Worm (Caenorhabditis elegans) whole organism, late embryonic: ENCODE data around the gene mltn-6.

Experiments
- F13H6.1 ChIP-seq: sonication (generic microtip); optimal IDR thresholded peaks from 2 replicates; lab custom pipeline; 2016; ENCODE audit warnings: missing genetic modification characterization, missing compliant biosample characterization
- K02D7.2 ChIP-seq: sonication (generic microtip); optimal IDR thresholded peaks from 2 replicates; lab custom pipeline; 2017; ENCODE audit warnings: mild to moderate bottlenecking, missing genetic modification characterization, missing compliant biosample characterization
- T23F11.4 ChIP-seq: fragments of 200-800 bp; sonication (Bioruptor generic); optimal IDR thresholded peaks from 2 replicates; lab custom pipeline; 2018; ENCODE audit warnings: mild to moderate bottlenecking, missing genetic modification characterization, missing compliant biosample characterization
- ahr-1 ChIP-seq: sonication (generic microtip); optimal IDR thresholded peaks from 2 replicates; lab custom pipeline; 2016; ENCODE audit warnings: missing genetic modification characterization, missing compliant biosample characterization
- ceh-14 ChIP-seq: sonication (generic microtip); optimal IDR thresholded peaks from 2 replicates; lab custom pipeline; 2016; ENCODE audit warnings: missing genotype, missing genetic modification characterization, missing compliant biosample characterization
- ceh-18 ChIP-seq: sonication (generic microtip); optimal IDR thresholded peaks from 2 replicates; lab custom pipeline; 2016; ENCODE audit warnings: missing genetic modification characterization, missing compliant biosample characterization
- ceh-2 ChIP-seq: sonication (generic microtip); optimal IDR thresholded peaks from 2 replicates; lab custom pipeline; 2016; ENCODE audit warnings: missing genotype, missing genetic modification characterization, missing compliant biosample characterization
- ceh-22 ChIP-seq: sonication (generic microtip); optimal IDR thresholded peaks from 2 replicates; lab custom pipeline; 2017; ENCODE audit warnings: missing biosample characterization, missing genetic modification characterization
- ceh-24 ChIP-seq: sonication (generic microtip); optimal IDR thresholded peaks from 2 replicates; lab custom pipeline; 2016; ENCODE audit warnings: mild to moderate bottlenecking, missing genetic modification characterization, missing compliant biosample characterization
- ceh-30 ChIP-seq: fragments of 150-350 bp; optimal IDR thresholded peaks from 2 replicates; lab custom pipeline; 2014; ENCODE audit warnings: missing biosample characterization, missing genetic modification characterization
- ceh-34 ChIP-seq: sonication (generic microtip); optimal IDR thresholded peaks from 2 replicates; lab custom pipeline; 2016; ENCODE audit warnings: mild to moderate bottlenecking, missing genetic modification characterization, missing compliant biosample characterization
- ceh-48 ChIP-seq: sonication (generic microtip); optimal IDR thresholded peaks from 2 replicates; lab custom pipeline; 2016; ENCODE audit warnings: missing genetic modification characterization, inconsistent platforms, missing compliant biosample characterization
- ceh-6 ChIP-seq: fragments of 200-800 bp; sonication (Bioruptor generic); optimal IDR thresholded peaks from 2 replicates; lab custom pipeline; 2018; ENCODE audit warnings: mild to moderate bottlenecking, missing genetic modification characterization, missing compliant biosample characterization
- che-1 ChIP-seq: sonication (generic microtip); optimal IDR thresholded peaks from 2 replicates; lab custom pipeline; 2016; ENCODE audit warnings: mild to moderate bottlenecking, missing genetic modification characterization, missing compliant biosample characterization
- dmd-4 ChIP-seq: sonication (generic microtip); optimal IDR thresholded peaks from 2 replicates; lab custom pipeline; 2016; ENCODE audit warnings: borderline replicate concordance, missing genetic modification characterization, missing compliant biosample characterization
- dve-1 ChIP-seq: sonication (generic microtip); optimal IDR thresholded peaks from 2 replicates; lab custom pipeline; 2017; ENCODE audit warnings: antibody characterized with exemption, mild to moderate bottlenecking, missing genetic modification characterization, missing compliant biosample characterization
- elt-2 ChIP-seq: sonication (generic microtip); optimal IDR thresholded peaks from 2 replicates; lab custom pipeline; 2016; ENCODE audit warnings: missing genetic modification reagents, missing genetic modification characterization, missing compliant biosample characterization
- ets-4 ChIP-seq: sonication (generic microtip); optimal IDR thresholded peaks from 2 replicates; lab custom pipeline; 2016; ENCODE audit warnings: missing genetic modification characterization, missing compliant biosample characterization
- hlh-30 ChIP-seq: sonication (generic microtip); optimal IDR thresholded peaks from 2 replicates; lab custom pipeline; 2017; ENCODE audit warnings: antibody characterized with exemption, missing genetic modification characterization, missing compliant biosample characterization; ENCODE audit not compliant: insufficient read depth
- hlh-8 ChIP-seq: sonication (generic microtip); optimal IDR thresholded peaks from 2 replicates; lab custom pipeline; 2016; ENCODE audit warnings: missing genotype, missing genetic modification characterization, missing compliant biosample characterization
- mec-3 ChIP-seq: sonication (generic microtip); optimal IDR thresholded peaks from 2 replicates; lab custom pipeline; 2016; ENCODE audit warnings: borderline replicate concordance, missing genetic modification characterization, missing compliant biosample characterization
- nfya-1 ChIP-seq: sonication (generic microtip); optimal IDR thresholded peaks from 2 replicates; lab custom pipeline; 2017; ENCODE audit warnings: missing genetic modification characterization, mild to moderate bottlenecking, missing compliant biosample characterization, antibody characterized with exemption, moderate library complexity
- nhr-232 ChIP-seq: sonication (generic microtip); optimal IDR thresholded peaks from 2 replicates; lab custom pipeline; 2016; ENCODE audit warnings: missing genetic modification characterization, missing compliant biosample characterization
- npax-4 ChIP-seq: sonication (generic microtip); optimal IDR thresholded peaks from 2 replicates; lab custom pipeline; 2016; ENCODE audit warnings: missing genetic modification characterization, missing compliant biosample characterization
- pag-3 ChIP-seq: sonication (generic microtip); optimal IDR thresholded peaks from 2 replicates; lab custom pipeline; 2016; ENCODE audit warnings: missing compliant biosample characterization, missing genetic modification characterization, borderline replicate concordance
- pat-9 ChIP-seq: fragments of 200-800 bp; sonication (Bioruptor generic); optimal IDR thresholded peaks from 2 replicates; lab custom pipeline; 2018; ENCODE audit warnings: mild to moderate bottlenecking, missing genetic modification characterization, moderate library complexity, missing compliant biosample characterization
- pros-1 ChIP-seq: fragments of 150-350 bp; optimal IDR thresholded peaks from 2 replicates; lab custom pipeline; 2014; ENCODE audit warnings: missing biosample characterization, missing genetic modification reagents, missing genetic modification characterization
- ref-2 ChIP-seq: sonication (generic microtip); optimal IDR thresholded peaks from 2 replicates; lab custom pipeline; 2016; ENCODE audit warnings: missing genetic modification characterization, missing compliant biosample characterization
- sdc-2 ChIP-seq: sonication (generic microtip); optimal IDR thresholded peaks from 2 replicates; lab custom pipeline; 2016; ENCODE audit warnings: missing genotype, missing genetic modification characterization, missing compliant biosample characterization
- sox-2 ChIP-seq: fragments of 200-800 bp; sonication (Bioruptor generic); IDR thresholded peaks from 2 replicates; pipeline ENCODE4 v1.3.6; 2022; ENCODE audit warnings: missing genetic modification reagents, missing genetic modification characterization, missing compliant biosample characterization
- syd-9 ChIP-seq: sonication (generic microtip); optimal IDR thresholded peaks from 2 replicates; lab custom pipeline; 2016; ENCODE audit warnings: mild to moderate bottlenecking, missing genetic modification characterization, moderate library complexity, missing compliant biosample characterization
- tbx-2 ChIP-seq: sonication (generic microtip); optimal IDR thresholded peaks from 2 replicates; lab custom pipeline; 2016; ENCODE audit warnings: missing genetic modification characterization, missing compliant biosample characterization
- tbx-7 ChIP-seq: sonication (generic microtip); optimal IDR thresholded peaks from 2 replicates; lab custom pipeline; 2016; ENCODE audit warnings: missing genotype, missing genetic modification characterization, missing compliant biosample characterization
- ttx-3 ChIP-seq: sonication (generic microtip); optimal IDR thresholded peaks from 2 replicates; lab custom pipeline; 2016; ENCODE audit warnings: missing genetic modification reagents, missing genetic modification characterization, missing compliant biosample characterization
- unc-3 ChIP-seq, 2 experiments: fragments of 200-800 bp in 1 of 2; sonication (Bioruptor generic) in 1 of 2; sonication (generic microtip) in 1 of 2; conservative IDR thresholded peaks in 1 of 2; optimal IDR thresholded peaks in 1 of 2; 2 replicates each; pipeline versions ENCODE4 v1.3.6 to Lab custom; 2016 to 2022; ENCODE audit warnings: missing compliant biosample characterization in 2 of 2, missing genetic modification characterization in 2 of 2, missing genetic modification reagents in 1 of 2
- unc-42 ChIP-seq: sonication (generic microtip); optimal IDR thresholded peaks from 2 replicates; lab custom pipeline; 2016; ENCODE audit warnings: missing genotype, missing genetic modification characterization, missing compliant biosample characterization
- unc-86 ChIP-seq: sonication (generic microtip); optimal IDR thresholded peaks from 2 replicates; lab custom pipeline; 2016; ENCODE audit warnings: missing genetic modification characterization, missing compliant biosample characterization

Gene mltn-6

DNA sequence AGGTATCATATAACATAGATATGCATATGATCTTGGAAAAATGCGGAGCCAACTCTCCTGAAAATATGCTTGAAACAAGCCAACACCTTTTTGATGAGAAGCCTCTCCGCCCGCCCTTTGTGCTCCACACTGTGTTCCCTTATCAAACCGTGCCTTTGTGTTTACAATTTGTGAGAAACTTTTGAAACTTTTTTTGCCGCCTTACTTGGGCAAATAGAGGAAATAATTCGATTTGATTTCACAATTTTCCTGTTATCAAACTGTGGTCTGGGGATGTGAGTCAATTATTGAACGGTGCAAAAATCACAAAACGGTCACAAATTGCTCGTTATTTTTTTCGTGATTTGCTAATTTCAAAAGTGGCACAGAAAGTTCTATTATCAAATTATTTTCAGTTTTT, 32.2 kb upstream of the mltn-6 start:
- TF ChIP-seq ceh-14 (tag; lab: Kevin White, UChicago) (no peak), tbx-7 (tag; lab: Kevin White, UChicago) (no peak), nfya-1 (tag; lab: Kevin White, UChicago) (no peak), sox-2 (GFP tag; lab: Robert Waterston, UW) (no peak), dve-1 (tag; lab: Kevin White, UChicago) (no peak), ceh-22 (tag; lab: Kevin White, UChicago) (no peak), hlh-30 (tag; lab: Kevin White, UChicago) (no peak), unc-42 (tag; lab: Kevin White, UChicago) (no peak), ets-4 (no peak), pat-9 (tag; lab: Kevin White, UChicago) (no peak), npax-4 (no peak), dmd-4 (no peak), ceh-34 (tag; lab: Kevin White, UChicago) (no peak), T23F11.4 (GFP tag; lab: Kevin White, UChicago) (no peak), ceh-18 (tag; lab: Kevin White, UChicago) (no peak), tbx-2 (tag; lab: Kevin White, UChicago) (no peak), pag-3 (tag; lab: Kevin White, UChicago) (no peak), che-1 (no peak), ttx-3 (tag; lab: Kevin White, UChicago) (no peak), ref-2 (tag; lab: Kevin White, UChicago) (no peak)

ce11 chrV:333713-334112, 31.0 kb upstream of the mltn-6 start:
- TF ChIP-seq pros-1 (tag; lab: Kevin White, UChicago) (no peak), ceh-18 (tag; lab: Kevin White, UChicago) (no peak), ceh-14 (tag; lab: Kevin White, UChicago) (no peak), ttx-3 (tag; lab: Kevin White, UChicago) (no peak), nhr-232 (tag; lab: Kevin White, UChicago) (no peak), K02D7.2 (tag; lab: Kevin White, UChicago) (no peak), nfya-1 (tag; lab: Kevin White, UChicago) (no peak), unc-3 (GFP tag; conservative IDR thresholded peaks at IDR 0.05; lab: Robert Waterston, UW) (no peak), unc-3 (tag; optimal IDR thresholded peaks at IDR 0.05; lab: Kevin White, UChicago) (no peak)

DNA sequence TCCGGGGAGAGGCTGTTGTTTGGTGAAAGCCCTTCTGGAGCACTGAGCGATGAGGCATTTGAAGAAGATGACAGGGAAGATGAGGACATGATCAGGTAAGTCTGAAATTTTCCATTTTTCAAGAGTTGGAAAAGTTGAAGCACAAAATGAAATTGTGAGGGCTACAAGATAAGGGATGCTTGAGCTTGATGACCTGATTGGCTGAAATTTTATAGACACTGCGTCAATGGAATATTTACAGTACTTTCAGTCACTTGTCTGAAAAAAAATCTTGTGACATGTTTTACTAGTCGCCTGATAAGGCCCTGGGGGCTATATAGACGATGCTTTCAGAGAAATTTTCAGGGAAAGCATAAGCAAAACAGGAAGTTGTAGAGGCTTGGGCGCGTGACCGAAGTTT, 28.4 kb upstream of the mltn-6 start, which contains the start of gene dmd-8:
dmd-8 (minus strand) TSS at position 101 of the 400 bp plus-strand sequence.
- TF ChIP-seq nfya-1 (tag; lab: Kevin White, UChicago) (no peak), ceh-30 (tag; lab: Kevin White, UChicago) (no peak), che-1 (no peak), hlh-8 (no peak), unc-86 (no peak), mec-3 (tag; lab: Kevin White, UChicago) (no peak), ahr-1 (tag; lab: Kevin White, UChicago) (no peak), ceh-24 (no peak), elt-2 (tag; lab: Kevin White, UChicago) (no peak), ttx-3 (tag; lab: Kevin White, UChicago) (no peak), F13H6.1 (tag; lab: Kevin White, UChicago) (no peak), ceh-6 (GFP tag; lab: Kevin White, UChicago) (no peak), sdc-2 (tag; lab: Kevin White, UChicago) (no peak), ceh-48 (tag; lab: Kevin White, UChicago) (no peak), syd-9 (tag; lab: Kevin White, UChicago) (no peak), ceh-2 (tag; lab: Kevin White, UChicago) (no peak)
